Worm (Caenorhabditis elegans) whole organism, L4 larva: ENCODE measurements around the gene Y41C4A.6.

Source experiments
- F10B5.3 ChIP-seq: sonication (generic microtip); optimal IDR thresholded peaks from 2 replicates; lab custom pipeline; 2016; ENCODE audit warnings: mild to moderate bottlenecking, missing genetic modification characterization, missing compliant biosample characterization
- F26F4.8 ChIP-seq: fragments of 200-800 bp; sonication (Bioruptor generic); conservative IDR thresholded peaks from 2 replicates; pipeline ENCODE4 v1.3.6; 2022; ENCODE audit warnings: missing genetic modification characterization, missing compliant biosample characterization
- F37D6.2 ChIP-seq: sonication (generic microtip); optimal IDR thresholded peaks from 2 replicates; lab custom pipeline; 2016; ENCODE audit warnings: mild to moderate bottlenecking, missing genetic modification characterization, missing compliant biosample characterization
- F44E2.7 ChIP-seq: fragments of 200-800 bp; sonication (Bioruptor generic); IDR thresholded peaks from 2 replicates; pipeline ENCODE4 v2.1.2; 2022; ENCODE audit warnings: missing genetic modification characterization, missing compliant biosample characterization
- T26A8.4 ChIP-seq: fragments of 200-800 bp; sonication (Bioruptor generic); IDR thresholded peaks from 2 replicates; pipeline ENCODE4 v1.3.6; 2022; ENCODE audit warnings: missing genetic modification characterization, missing compliant biosample characterization
- Y75B8A.6 ChIP-seq: fragments of 200-800 bp; sonication (Bioruptor generic); IDR thresholded peaks from 2 replicates; pipeline ENCODE4 v1.3.6; 2022; ENCODE audit warnings: missing genetic modification reagents, missing genetic modification characterization, missing compliant biosample characterization
- ZK337.2 ChIP-seq: fragments of 200-800 bp; sonication (Bioruptor generic); IDR thresholded peaks from 2 replicates; pipeline ENCODE4 v1.3.6; 2022; ENCODE audit warnings: missing genetic modification reagents, missing genetic modification characterization, missing compliant biosample characterization
- ZK546.5 ChIP-seq, 2 experiments: sonication (generic microtip); optimal IDR thresholded peaks; 2 replicates each; lab custom pipeline; 2017; ENCODE audit warnings: missing biosample characterization in 2 of 2, missing genetic modification characterization in 2 of 2
- aha-1 ChIP-seq: fragments of 150-350 bp; peaks from one replicate; lab custom pipeline; 2014; ENCODE audit warnings: missing biosample characterization, missing genetic modification characterization
- aly-2 ChIP-seq: sonication (generic microtip); optimal IDR thresholded peaks from 2 replicates; lab custom pipeline; 2018; ENCODE audit warnings: missing biosample characterization, missing genetic modification characterization
- ama-1 ChIP-seq: fragments of 150-350 bp; optimal IDR thresholded peaks from 2 replicates; lab custom pipeline; 2014; ENCODE audit warnings: inconsistent platforms, mixed read lengths
- arid-1 ChIP-seq: fragments of 200-800 bp; sonication (Bioruptor generic); conservative IDR thresholded peaks from 2 replicates; pipeline ENCODE4 v1.3.6; 2022; ENCODE audit warnings: missing genetic modification reagents, missing genetic modification characterization, missing compliant biosample characterization
- ceh-28 ChIP-seq: fragments of 150-350 bp; optimal IDR thresholded peaks from 2 replicates; lab custom pipeline; 2014; ENCODE audit warnings: missing biosample characterization, missing genetic modification reagents, missing genetic modification characterization
- ces-1 ChIP-seq: fragments of 150-350 bp; sonication (generic microtip); optimal IDR thresholded peaks from 4 replicates; lab custom pipeline; 2014; ENCODE audit warnings: missing biosample characterization, missing genetic modification reagents, missing genetic modification characterization
- ctbp-1 ChIP-seq: fragments of 200-800 bp; sonication (Bioruptor generic); IDR thresholded peaks from 2 replicates; pipeline ENCODE4 v1.3.6; 2022; ENCODE audit warnings: missing genetic modification reagents, missing genetic modification characterization, missing compliant biosample characterization
- daf-16 ChIP-seq, 3 experiments: sonication (generic microtip); optimal IDR thresholded peaks; 2 replicates each; lab custom pipeline; 2016 to 2017; ENCODE audit warnings: missing genetic modification characterization in 3 of 3, missing genetic modification reagents in 3 of 3, mild to moderate bottlenecking in 2 of 3, missing compliant biosample characterization in 2 of 3, missing biosample characterization in 1 of 3, moderate library complexity in 1 of 3
- dmd-6 ChIP-seq: fragments of 200-800 bp; sonication (Bioruptor generic); IDR thresholded peaks from 2 replicates; pipeline ENCODE4 v1.3.6; 2022; ENCODE audit warnings: missing genetic modification reagents, missing genetic modification characterization, missing compliant biosample characterization
- dmd-8 ChIP-seq: fragments of 200-800 bp; sonication (Bioruptor generic); IDR thresholded peaks from 2 replicates; pipeline ENCODE4 v1.3.6; 2022; ENCODE audit warnings: missing genetic modification characterization, missing compliant biosample characterization
- dmd-9 ChIP-seq: fragments of 200-800 bp; sonication (Bioruptor generic); IDR thresholded peaks from 2 replicates; pipeline ENCODE4 v1.3.6; 2022; ENCODE audit warnings: missing genetic modification reagents, missing genetic modification characterization, missing compliant biosample characterization
- duxl-1 ChIP-seq: sonication (generic microtip); optimal IDR thresholded peaks from 2 replicates; lab custom pipeline; 2016; ENCODE audit warnings: mild to moderate bottlenecking, missing genetic modification characterization, moderate library complexity, missing compliant biosample characterization; ENCODE audit not compliant: poor library complexity
- fkh-10 ChIP-seq: fragments of 150-350 bp; optimal IDR thresholded peaks from 2 replicates; lab custom pipeline; 2014; ENCODE audit warnings: missing biosample characterization, missing genetic modification reagents, missing genetic modification characterization
- gei-8 ChIP-seq: fragments of 200-800 bp; sonication (Bioruptor generic); optimal IDR thresholded peaks from 2 replicates; lab custom pipeline; 2018; ENCODE audit warnings: mild to moderate bottlenecking, missing genetic modification characterization, missing compliant biosample characterization
- hlh-11 ChIP-seq: fragments of 200-800 bp; sonication (Bioruptor generic); optimal IDR thresholded peaks from 2 replicates; lab custom pipeline; 2018; ENCODE audit warnings: mild to moderate bottlenecking, missing genetic modification characterization, missing compliant biosample characterization
- hlh-30 ChIP-seq: sonication (generic microtip); optimal IDR thresholded peaks from 2 replicates; lab custom pipeline; 2017; ENCODE audit warnings: antibody characterized with exemption, mild to moderate bottlenecking, missing genetic modification characterization, missing compliant biosample characterization; ENCODE audit not compliant: insufficient read depth
- jun-1 ChIP-seq: fragments of 150-350 bp; optimal IDR thresholded peaks from 2 replicates; lab custom pipeline; 2014; ENCODE audit warnings: missing biosample characterization, missing genetic modification reagents, missing genetic modification characterization
- lin-1 ChIP-seq: fragments of 200-800 bp; sonication (Bioruptor generic); IDR thresholded peaks from 2 replicates; pipeline ENCODE4 v1.3.6; 2022; ENCODE audit warnings: missing genetic modification reagents, missing genetic modification characterization, missing compliant biosample characterization
- lin-13 ChIP-seq: fragments of 150-350 bp; optimal IDR thresholded peaks from 2 replicates; lab custom pipeline; 2014; ENCODE audit warnings: missing biosample characterization, missing genetic modification reagents, missing genetic modification characterization
- lin-15B ChIP-seq: fragments of 150-350 bp; sonication (generic microtip); optimal IDR thresholded peaks from 3 replicates; lab custom pipeline; 2014; ENCODE audit warnings: missing biosample characterization, missing genetic modification characterization
- lin-29 ChIP-seq: fragments of 200-800 bp; sonication (Bioruptor generic); IDR thresholded peaks from 2 replicates; pipeline ENCODE4 v1.3.6; 2022; ENCODE audit warnings: missing genetic modification reagents, missing genetic modification characterization, missing compliant biosample characterization
- lin-38 ChIP-seq: fragments of 200-800 bp; sonication (Bioruptor generic); IDR thresholded peaks from 2 replicates; pipeline ENCODE4 v1.3.6; 2022; ENCODE audit warnings: missing genetic modification reagents, missing genetic modification characterization, missing compliant biosample characterization
- lin-39 ChIP-seq: fragments of 150-350 bp; optimal IDR thresholded peaks from 2 replicates; lab custom pipeline; 2014; ENCODE audit warnings: missing biosample characterization, missing genetic modification reagents, missing genetic modification characterization
- lsy-2 ChIP-seq, 2 experiments: fragments of 150-350 bp in 1 of 2; sonication (generic microtip) in 1 of 2; optimal IDR thresholded peaks; 2 replicates each; lab custom pipeline; 2014 to 2017; ENCODE audit warnings: missing biosample characterization in 2 of 2, missing genetic modification characterization in 2 of 2
- mdt-29 ChIP-seq: fragments of 200-800 bp; sonication (Bioruptor generic); IDR thresholded peaks from 2 replicates; pipeline ENCODE4 v1.3.6; 2022; ENCODE audit warnings: missing genetic modification reagents, missing genetic modification characterization, missing compliant biosample characterization
- mes-2 ChIP-seq: sonication (generic microtip); optimal IDR thresholded peaks from 2 replicates; lab custom pipeline; 2016; ENCODE audit warnings: missing genotype, mild to moderate bottlenecking, missing genetic modification characterization, missing compliant biosample characterization; ENCODE audit not compliant: poor library complexity, severe bottlenecking
- mxl-3 ChIP-seq: fragments of 200-800 bp; sonication (Bioruptor generic); optimal IDR thresholded peaks from 2 replicates; lab custom pipeline; 2018; ENCODE audit warnings: mild to moderate bottlenecking, missing genetic modification characterization, missing compliant biosample characterization
- nhr-10 ChIP-seq: fragments of 150-350 bp; optimal IDR thresholded peaks from 2 replicates; lab custom pipeline; 2014; ENCODE audit warnings: missing biosample characterization, missing genetic modification characterization
- nhr-102 ChIP-seq: sonication (generic microtip); optimal IDR thresholded peaks from 2 replicates; lab custom pipeline; 2016; ENCODE audit warnings: mild to moderate bottlenecking, missing genetic modification characterization, moderate library complexity, missing compliant biosample characterization
- nhr-111 ChIP-seq: fragments of 200-800 bp; sonication (Bioruptor generic); optimal IDR thresholded peaks from 2 replicates; lab custom pipeline; 2018; ENCODE audit warnings: mild to moderate bottlenecking, missing genetic modification characterization, missing compliant biosample characterization
- nhr-237 ChIP-seq: sonication (generic microtip); optimal IDR thresholded peaks from 2 replicates; lab custom pipeline; 2017; ENCODE audit warnings: missing biosample characterization, missing genetic modification characterization
- nhr-41 ChIP-seq: fragments of 200-800 bp; sonication (Bioruptor generic); IDR thresholded peaks from 2 replicates; pipeline ENCODE4 v1.3.6; 2022; ENCODE audit warnings: missing genetic modification reagents, missing genetic modification characterization, missing compliant biosample characterization
- nhr-48 ChIP-seq: sonication (generic microtip); optimal IDR thresholded peaks from 2 replicates; lab custom pipeline; 2016; ENCODE audit warnings: mild to moderate bottlenecking, missing genetic modification characterization, missing compliant biosample characterization
- php-3 ChIP-seq: fragments of 200-800 bp; sonication (Bioruptor generic); IDR thresholded peaks from 2 replicates; pipeline ENCODE4 v1.3.6; 2022; ENCODE audit warnings: missing genetic modification reagents, missing genetic modification characterization, missing compliant biosample characterization
- pqm-1 ChIP-seq: sonication (generic microtip); optimal IDR thresholded peaks from 2 replicates; lab custom pipeline; 2017; ENCODE audit warnings: missing biosample characterization, missing genetic modification characterization
- set-16 ChIP-seq: fragments of 200-800 bp; sonication (Bioruptor generic); IDR thresholded peaks from 2 replicates; pipeline ENCODE4 v1.3.6; 2022; ENCODE audit warnings: missing genetic modification reagents, missing genetic modification characterization, missing compliant biosample characterization
- skn-1 ChIP-seq: fragments of 150-350 bp; optimal IDR thresholded peaks from 2 replicates; lab custom pipeline; 2014; ENCODE audit warnings: missing biosample characterization, missing genetic modification characterization
- spr-1 ChIP-seq: sonication (generic microtip); optimal IDR thresholded peaks from 2 replicates; lab custom pipeline; 2016; ENCODE audit warnings: mild to moderate bottlenecking, missing genetic modification characterization, missing compliant biosample characterization
- tra-1 ChIP-seq: fragments of 200-800 bp; sonication (Bioruptor generic); IDR thresholded peaks from 2 replicates; pipeline ENCODE4 v1.3.6; 2022; ENCODE audit warnings: missing genetic modification reagents, missing genetic modification characterization, missing compliant biosample characterization
- unc-130 ChIP-seq: sonication (generic microtip); optimal IDR thresholded peaks from 2 replicates; lab custom pipeline; 2016; ENCODE audit warnings: missing genetic modification reagents, missing genetic modification characterization, missing compliant biosample characterization
- vab-7 ChIP-seq: fragments of 200-800 bp; sonication (Bioruptor generic); IDR thresholded peaks from 2 replicates; pipeline ENCODE4 v1.3.6; 2022; ENCODE audit warnings: missing genetic modification reagents, missing genetic modification characterization, missing compliant biosample characterization
- zfp-2 ChIP-seq: sonication (generic microtip); optimal IDR thresholded peaks from 2 replicates; lab custom pipeline; 2016; ENCODE audit warnings: mild to moderate bottlenecking, missing genetic modification characterization, missing compliant biosample characterization
- ztf-7 ChIP-seq: fragments of 150-350 bp; optimal IDR thresholded peaks from 2 replicates; lab custom pipeline; 2014; ENCODE audit warnings: missing biosample characterization, missing genetic modification characterization

Y41C4A.6 gene

DNA sequence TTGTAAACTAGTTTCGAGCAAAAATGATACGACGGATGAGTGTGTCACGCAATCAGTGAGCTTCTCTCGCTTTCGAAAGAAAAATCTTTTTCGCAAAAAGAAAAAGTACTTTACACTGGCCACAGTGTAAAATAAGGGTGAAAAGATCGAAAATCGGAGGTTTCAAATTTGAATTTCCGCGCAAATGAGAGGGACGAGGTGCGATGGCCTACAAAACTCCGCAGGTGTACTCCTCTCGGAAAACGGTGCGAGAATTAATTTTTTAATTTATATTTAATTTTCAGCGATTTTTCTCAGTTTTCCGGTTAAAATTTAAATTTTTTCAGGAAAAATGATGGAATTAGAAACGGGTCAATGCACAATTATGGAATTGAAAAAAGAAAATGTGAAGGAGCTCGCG, 50.3 kb downstream of the Y41C4A.6 start, which contains the start of gene mrt-2:
Gene mrt-2, plus strand, starts transcription at position 49 of the 400 bp plus-strand sequence.
- TF ChIP-seq spr-1 (peak; percentile 27), nhr-41 (no peak), gei-8 (GFP tag; lab: Kevin White, UChicago) (no peak), ctbp-1 (GFP tag; lab: Robert Waterston, UW) (no peak), ztf-7 (tag; lab: Kevin White, UChicago) (peak; percentile 16), zfp-2 (tag; lab: Kevin White, UChicago) (no peak), lin-15B (tag; lab: Kevin White, UChicago) (no peak), lin-13 (GFP tag; lab: Kevin White, UChicago) (peak; percentile 45), hlh-11 (tag; lab: Kevin White, UChicago) (no peak), aha-1 (tag; lab: Kevin White, UChicago) (no peak), F37D6.2 (tag; lab: Kevin White, UChicago) (peak; percentile 14), dmd-8 (GFP tag; lab: Robert Waterston, UW) (no peak), nhr-111 (GFP tag; lab: Kevin White, UChicago) (no peak), arid-1 (GFP tag; lab: Robert Waterston, UW) (0 out of 2 replicates have a peak, but pooled peaks have one; percentile 23), daf-16 (GFP tag; optimal IDR thresholded peaks at IDR 0.05; lab: Kevin White, UChicago) (no peak), daf-16 (tag; optimal IDR thresholded peaks at IDR 0.05; lab: Kevin White, UChicago) (peak; percentile 47), lin-29 (no peak), mes-2 (tag; lab: Kevin White, UChicago) (peak; percentile 99), set-16 (no peak), unc-130 (GFP tag; lab: Kevin White, UChicago) (peak; percentile 75), aly-2 (tag; lab: Kevin White, UChicago) (no peak), jun-1 (tag; lab: Kevin White, UChicago) (no peak), tra-1 (GFP tag; lab: Robert Waterston, UW) (no peak; the same call in 1 of the 2 replicates), nhr-10 (tag; lab: Kevin White, UChicago) (no peak), ZK337.2 (GFP tag; lab: Robert Waterston, UW) (peak; percentile 90), mxl-3 (GFP tag; lab: Kevin White, UChicago) (no peak), dmd-6 (GFP tag; lab: Robert Waterston, UW) (peak; percentile 46), F26F4.8 (no peak), ama-1 (lab: Kevin White, UChicago) (no peak), hlh-30 (peak; percentile 44), vab-7 (GFP tag; lab: Robert Waterston, UW) (no peak), lin-38 (GFP tag; lab: Robert Waterston, UW) (peak; percentile 70), F44E2.7 (no peak), T26A8.4 (GFP tag; lab: Robert Waterston, UW) (0 out of 2 replicates have a peak, but pooled peaks have one; percentile 48), duxl-1 (tag; lab: Kevin White, UChicago) (peak; percentile 47), nhr-48 (no peak), ces-1 (GFP tag; lab: Kevin White, UChicago) (no peak), skn-1 (tag; lab: Kevin White, UChicago) (no peak), lin-39 (tag; lab: Kevin White, UChicago) (no peak), pqm-1 (tag; lab: Kevin White, UChicago) (no peak), F10B5.3 (tag; lab: Kevin White, UChicago) (no peak), lin-1 (0 out of 2 replicates have a peak, but pooled peaks have one; percentile 18), fkh-10 (GFP tag; lab: Kevin White, UChicago) (no peak), nhr-102 (tag; lab: Kevin White, UChicago) (peak; percentile 49), ceh-28 (tag; lab: Kevin White, UChicago) (no peak), php-3 (no peak), nhr-237 (tag; lab: Kevin White, UChicago) (no peak), Y75B8A.6 (GFP tag; lab: Robert Waterston, UW) (no peak), dmd-9 (GFP tag; lab: Robert Waterston, UW) (0 out of 2 replicates have a peak, but pooled peaks have one; percentile 39), lsy-2 (tag; optimal IDR thresholded peaks at IDR 0.05; lab: Kevin White, UChicago) (peak in 1 of 2 experiments; percentile 83), mdt-29 (GFP tag; lab: Robert Waterston, UW) (no peak), ZK546.5 (tag; optimal IDR thresholded peaks at IDR 0.05; lab: Kevin White, UChicago) (no peak)
